Worm (Caenorhabditis elegans): ENCODE data around the gene msp-65.

- TF ChIP-seq C06A6.2 (GFP tag; conservative IDR thresholded peaks at IDR 0.05), result no peak
- no peak for TF ChIP-seq T26A5.8 (tag; optimal IDR thresholded peaks at IDR 0.05)
- TF ChIP-seq pbrm-1 (GFP tag; IDR thresholded peaks at IDR 0.05), result no peak
These were observed 42.9 kb upstream of the msp-65 start for ce11 chrIV:5273385-5273784.
